Worm (Caenorhabditis elegans) whole organism, late embryonic: ENCODE results near the gene lin-29.

Source experiments
- C38D4.7 ChIP-seq: fragments of 200-800 bp; sonication (Bioruptor generic); optimal IDR thresholded peaks from 2 replicates; lab custom pipeline; 2018; ENCODE audit warnings: mild to moderate bottlenecking, missing genetic modification characterization, moderate library complexity, missing compliant biosample characterization
- F13H6.1 ChIP-seq: sonication (generic microtip); optimal IDR thresholded peaks from 2 replicates; lab custom pipeline; 2016; ENCODE audit warnings: missing genetic modification characterization, missing compliant biosample characterization
- K02D7.2 ChIP-seq: sonication (generic microtip); optimal IDR thresholded peaks from 2 replicates; lab custom pipeline; 2017; ENCODE audit warnings: mild to moderate bottlenecking, missing genetic modification characterization, missing compliant biosample characterization
- T23F11.4 ChIP-seq: fragments of 200-800 bp; sonication (Bioruptor generic); optimal IDR thresholded peaks from 2 replicates; lab custom pipeline; 2018; ENCODE audit warnings: mild to moderate bottlenecking, missing genetic modification characterization, missing compliant biosample characterization
- ama-1 ChIP-seq: fragments of 150-350 bp; optimal IDR thresholded peaks from 2 replicates; lab custom pipeline; 2014
- ceh-18 ChIP-seq: sonication (generic microtip); optimal IDR thresholded peaks from 2 replicates; lab custom pipeline; 2016; ENCODE audit warnings: missing genetic modification characterization, missing compliant biosample characterization
- ceh-24 ChIP-seq: sonication (generic microtip); optimal IDR thresholded peaks from 2 replicates; lab custom pipeline; 2016; ENCODE audit warnings: mild to moderate bottlenecking, missing genetic modification characterization, missing compliant biosample characterization
- ceh-31 ChIP-seq: sonication (generic microtip); optimal IDR thresholded peaks from 2 replicates; lab custom pipeline; 2016; ENCODE audit warnings: missing genetic modification characterization, missing compliant biosample characterization
- ceh-34 ChIP-seq: sonication (generic microtip); optimal IDR thresholded peaks from 2 replicates; lab custom pipeline; 2016; ENCODE audit warnings: mild to moderate bottlenecking, missing genetic modification characterization, missing compliant biosample characterization
- ceh-45 ChIP-seq: fragments of 200-800 bp; sonication (Bioruptor generic); IDR thresholded peaks from 2 replicates; pipeline ENCODE4 v1.3.6; 2022; ENCODE audit warnings: missing genetic modification reagents, missing genetic modification characterization, missing compliant biosample characterization
- ceh-48 ChIP-seq: sonication (generic microtip); optimal IDR thresholded peaks from 2 replicates; lab custom pipeline; 2016; ENCODE audit warnings: missing genetic modification characterization, inconsistent platforms, missing compliant biosample characterization
- ceh-6 ChIP-seq: fragments of 200-800 bp; sonication (Bioruptor generic); optimal IDR thresholded peaks from 2 replicates; lab custom pipeline; 2018; ENCODE audit warnings: mild to moderate bottlenecking, missing genetic modification characterization, missing compliant biosample characterization
- ceh-9 ChIP-seq: sonication (generic microtip); optimal IDR thresholded peaks from 2 replicates; lab custom pipeline; 2016; ENCODE audit warnings: mild to moderate bottlenecking, missing genetic modification characterization, inconsistent platforms, missing compliant biosample characterization
- dve-1 ChIP-seq: sonication (generic microtip); optimal IDR thresholded peaks from 2 replicates; lab custom pipeline; 2017; ENCODE audit warnings: antibody characterized with exemption, mild to moderate bottlenecking, missing genetic modification characterization, missing compliant biosample characterization
- elt-2 ChIP-seq: sonication (generic microtip); optimal IDR thresholded peaks from 2 replicates; lab custom pipeline; 2016; ENCODE audit warnings: missing genetic modification reagents, missing genetic modification characterization, missing compliant biosample characterization
- elt-4 ChIP-seq: sonication (generic microtip); optimal IDR thresholded peaks from 2 replicates; lab custom pipeline; 2016; ENCODE audit warnings: missing genetic modification characterization, missing compliant biosample characterization
- ets-4 ChIP-seq: sonication (generic microtip); optimal IDR thresholded peaks from 2 replicates; lab custom pipeline; 2016; ENCODE audit warnings: missing genetic modification characterization, missing compliant biosample characterization
- eyg-1 ChIP-seq: sonication (generic microtip); optimal IDR thresholded peaks from 2 replicates; lab custom pipeline; 2016; ENCODE audit warnings: missing genotype, missing genetic modification characterization, missing compliant biosample characterization
- fax-1 ChIP-seq: sonication (generic microtip); optimal IDR thresholded peaks from 2 replicates; lab custom pipeline; 2016; ENCODE audit warnings: missing genotype, missing genetic modification characterization, missing compliant biosample characterization
- gmeb-2 ChIP-seq: sonication (generic microtip); optimal IDR thresholded peaks from 2 replicates; lab custom pipeline; 2016; ENCODE audit warnings: missing genetic modification characterization, inconsistent platforms, missing compliant biosample characterization
- hlh-13 ChIP-seq: fragments of 200-800 bp; sonication (Bioruptor generic); optimal IDR thresholded peaks from 2 replicates; lab custom pipeline; 2018; ENCODE audit warnings: mild to moderate bottlenecking, missing genetic modification characterization, missing compliant biosample characterization
- hlh-15 ChIP-seq: sonication (generic microtip); optimal IDR thresholded peaks from 2 replicates; lab custom pipeline; 2016; ENCODE audit warnings: missing genetic modification characterization, missing compliant biosample characterization
- hlh-6 ChIP-seq: sonication (generic microtip); optimal IDR thresholded peaks from 2 replicates; lab custom pipeline; 2016; ENCODE audit warnings: missing genotype, missing genetic modification characterization, missing compliant biosample characterization
- hlh-8 ChIP-seq: sonication (generic microtip); optimal IDR thresholded peaks from 2 replicates; lab custom pipeline; 2016; ENCODE audit warnings: missing genotype, missing genetic modification characterization, missing compliant biosample characterization
- lim-6 ChIP-seq: sonication (generic microtip); optimal IDR thresholded peaks from 2 replicates; lab custom pipeline; 2016; ENCODE audit warnings: missing genetic modification characterization, missing compliant biosample characterization
- madf-2 ChIP-seq: sonication (generic microtip); optimal IDR thresholded peaks from 2 replicates; lab custom pipeline; 2017; ENCODE audit warnings: missing genetic modification characterization, missing compliant biosample characterization
- nfya-1 ChIP-seq: sonication (generic microtip); optimal IDR thresholded peaks from 2 replicates; lab custom pipeline; 2017; ENCODE audit warnings: missing genetic modification characterization, mild to moderate bottlenecking, missing compliant biosample characterization, antibody characterized with exemption, moderate library complexity
- nhr-11 ChIP-seq: fragments of 150-350 bp; optimal IDR thresholded peaks from 2 replicates; lab custom pipeline; 2014; ENCODE audit warnings: missing biosample characterization, missing genetic modification characterization
- nhr-232 ChIP-seq: sonication (generic microtip); optimal IDR thresholded peaks from 2 replicates; lab custom pipeline; 2016; ENCODE audit warnings: missing genetic modification characterization, missing compliant biosample characterization
- odd-2 ChIP-seq: sonication (generic microtip); optimal IDR thresholded peaks from 2 replicates; lab custom pipeline; 2017; ENCODE audit warnings: antibody characterized with exemption, mild to moderate bottlenecking, missing genetic modification characterization, missing compliant biosample characterization
- pag-3 ChIP-seq: sonication (generic microtip); optimal IDR thresholded peaks from 2 replicates; lab custom pipeline; 2016; ENCODE audit warnings: missing compliant biosample characterization, missing genetic modification characterization, borderline replicate concordance
- pat-9 ChIP-seq: fragments of 200-800 bp; sonication (Bioruptor generic); optimal IDR thresholded peaks from 2 replicates; lab custom pipeline; 2018; ENCODE audit warnings: mild to moderate bottlenecking, missing genetic modification characterization, moderate library complexity, missing compliant biosample characterization
- pqm-1 ChIP-seq: sonication (generic microtip); optimal IDR thresholded peaks from 2 replicates; lab custom pipeline; 2016; ENCODE audit warnings: missing genetic modification characterization, missing compliant biosample characterization
- pros-1 ChIP-seq: fragments of 150-350 bp; optimal IDR thresholded peaks from 2 replicates; lab custom pipeline; 2014; ENCODE audit warnings: missing biosample characterization, missing genetic modification reagents, missing genetic modification characterization
- ref-2 ChIP-seq: sonication (generic microtip); optimal IDR thresholded peaks from 2 replicates; lab custom pipeline; 2016; ENCODE audit warnings: missing genetic modification characterization, missing compliant biosample characterization
- rnt-1 ChIP-seq: sonication (generic microtip); optimal IDR thresholded peaks from 2 replicates; lab custom pipeline; 2016; ENCODE audit warnings: missing genetic modification characterization, missing compliant biosample characterization
- sox-4 ChIP-seq: sonication (generic microtip); optimal IDR thresholded peaks from 2 replicates; lab custom pipeline; 2017; ENCODE audit warnings: mild to moderate bottlenecking, missing genetic modification characterization, inconsistent platforms, missing compliant biosample characterization
- tbx-2 ChIP-seq: sonication (generic microtip); optimal IDR thresholded peaks from 2 replicates; lab custom pipeline; 2016; ENCODE audit warnings: missing genetic modification characterization, missing compliant biosample characterization
- tbx-7 ChIP-seq: sonication (generic microtip); optimal IDR thresholded peaks from 2 replicates; lab custom pipeline; 2016; ENCODE audit warnings: missing genotype, missing genetic modification characterization, missing compliant biosample characterization
- ttx-3 ChIP-seq: sonication (generic microtip); optimal IDR thresholded peaks from 2 replicates; lab custom pipeline; 2016; ENCODE audit warnings: missing genetic modification reagents, missing genetic modification characterization, missing compliant biosample characterization
- unc-3 ChIP-seq, 2 experiments: fragments of 200-800 bp in 1 of 2; sonication (Bioruptor generic) in 1 of 2; sonication (generic microtip) in 1 of 2; conservative IDR thresholded peaks in 1 of 2; optimal IDR thresholded peaks in 1 of 2; 2 replicates each; pipeline versions ENCODE4 v1.3.6 to Lab custom; 2016 to 2022; ENCODE audit warnings: missing compliant biosample characterization in 2 of 2, missing genetic modification characterization in 2 of 2, missing genetic modification reagents in 1 of 2
- unc-42 ChIP-seq: sonication (generic microtip); optimal IDR thresholded peaks from 2 replicates; lab custom pipeline; 2016; ENCODE audit warnings: missing genotype, missing genetic modification characterization, missing compliant biosample characterization
- unc-55 ChIP-seq: sonication (generic microtip); optimal IDR thresholded peaks from 2 replicates; lab custom pipeline; 2017; ENCODE audit warnings: missing biosample characterization, missing genetic modification reagents, missing genetic modification characterization
- zip-5 ChIP-seq: sonication (generic microtip); optimal IDR thresholded peaks from 2 replicates; lab custom pipeline; 2016; ENCODE audit warnings: missing genetic modification characterization, missing compliant biosample characterization
- ztf-16 ChIP-seq: sonication (generic microtip); optimal IDR thresholded peaks from 2 replicates; lab custom pipeline; 2017; ENCODE audit warnings: missing genetic modification characterization, missing compliant biosample characterization

lin-29 gene

DNA sequence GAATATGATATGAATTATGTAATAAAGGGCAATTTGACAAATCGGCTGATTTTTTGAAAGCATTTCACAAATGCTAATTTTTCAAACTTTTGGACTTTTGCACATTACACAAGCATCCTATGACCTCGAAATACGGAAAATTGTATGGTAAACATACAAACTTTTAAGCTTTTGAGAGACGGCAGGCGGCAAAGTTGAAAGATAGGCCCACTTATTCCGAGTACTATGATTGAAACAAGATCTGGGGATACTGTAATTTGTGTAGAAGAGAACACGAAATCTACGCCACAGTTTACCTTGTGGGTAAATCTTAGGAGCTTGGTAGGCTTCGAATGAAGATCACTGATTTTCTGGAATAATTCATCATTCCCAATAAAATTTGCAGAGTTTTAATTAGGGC, 51.5 kb downstream of the lin-29 start, which contains the start of gene ZK930.6:
TSS of gene ZK930.6 (plus strand) at position 301 of the 400 bp plus-strand sequence.
- no peak for TF ChIP-seq odd-2 (tag; lab: Kevin White, UChicago)
- no peak for TF ChIP-seq ceh-48 (tag; lab: Kevin White, UChicago)
- no peak for TF ChIP-seq lim-6 (tag; lab: Kevin White, UChicago)
- no peak for TF ChIP-seq ceh-18
- no peak for TF ChIP-seq nfya-1 (tag; lab: Kevin White, UChicago)
- no peak for TF ChIP-seq fax-1
- TF ChIP-seq pat-9 (tag; lab: Kevin White, UChicago): no peak
- TF ChIP-seq hlh-13: no peak
- TF ChIP-seq T23F11.4 (GFP tag; lab: Kevin White, UChicago): no peak
- TF ChIP-seq ttx-3 (tag; lab: Kevin White, UChicago): no peak
- TF ChIP-seq hlh-8 (tag; lab: Kevin White, UChicago): no peak
- TF ChIP-seq hlh-6 (tag; lab: Kevin White, UChicago): no peak
- no peak for TF ChIP-seq madf-2 (tag; lab: Kevin White, UChicago)
- TF ChIP-seq tbx-2 (tag; lab: Kevin White, UChicago): no peak
- TF ChIP-seq dve-1 (tag; lab: Kevin White, UChicago): no peak
- no peak for TF ChIP-seq tbx-7 (tag; lab: Kevin White, UChicago)

DNA sequence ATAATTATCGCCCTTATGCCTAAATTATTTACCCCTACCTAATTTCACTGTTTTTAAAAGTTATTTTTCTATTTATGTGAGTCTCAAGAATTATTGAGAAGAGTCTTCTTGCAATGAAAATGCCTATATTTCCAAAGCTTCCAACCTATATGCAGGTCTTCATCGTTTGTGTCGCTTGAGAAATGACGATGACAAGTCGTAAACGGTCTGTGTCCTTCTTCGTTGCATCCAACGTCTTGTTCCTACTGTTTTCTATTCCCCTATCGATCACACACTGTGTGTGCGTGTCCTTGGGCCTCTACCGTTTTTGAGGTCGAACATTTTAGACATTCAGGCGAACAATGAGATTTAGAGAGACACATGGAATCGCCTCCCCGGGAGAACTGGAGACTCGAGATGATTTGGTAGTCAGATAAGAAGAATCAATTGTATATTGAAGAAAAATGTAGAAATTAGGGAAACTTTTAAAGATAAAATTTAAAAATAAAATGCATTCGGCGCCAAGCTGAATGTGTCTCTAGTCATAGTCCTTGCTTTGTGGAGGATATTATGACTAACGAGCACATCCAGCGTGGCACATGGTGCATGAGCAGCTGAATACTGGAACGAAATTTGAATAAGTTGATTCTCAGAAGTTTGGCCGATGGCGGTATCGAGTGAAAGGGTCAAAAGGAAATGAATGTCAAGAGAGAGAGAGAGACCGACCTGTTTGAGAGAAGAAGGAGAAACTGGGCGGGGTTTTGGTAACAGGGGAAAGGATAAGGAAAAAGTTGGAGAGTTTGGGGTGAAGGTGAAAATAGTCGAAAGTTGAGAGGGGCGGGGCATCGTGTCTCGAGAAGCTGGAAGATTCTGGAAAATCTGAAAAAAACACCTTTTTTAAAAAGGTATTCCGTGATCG, 54.4 kb downstream of the lin-29 start:
- TF ChIP-seq sox-4 (tag; lab: Kevin White, UChicago) (no peak), elt-2 (tag; lab: Kevin White, UChicago) (peak; percentile 0)

DNA sequence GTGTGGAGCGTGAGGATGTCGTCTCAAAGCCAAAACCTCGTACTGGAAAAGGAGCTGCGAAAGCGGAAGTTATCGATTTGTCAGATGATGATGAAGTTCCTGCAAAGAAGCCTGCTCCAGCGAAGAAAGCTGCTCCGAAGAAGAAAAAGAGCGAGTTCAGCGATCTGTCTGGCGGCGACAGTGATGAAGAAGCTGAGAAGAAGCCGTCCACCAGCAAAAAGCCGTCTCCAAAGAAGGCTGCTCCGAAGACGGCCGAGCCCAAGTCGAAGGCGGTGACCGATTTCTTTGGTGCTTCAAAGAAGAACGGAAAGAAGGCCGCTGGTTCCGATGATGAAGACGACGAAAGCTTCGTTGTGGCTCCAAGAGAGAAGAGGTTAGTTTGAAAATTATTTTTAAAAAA, 55.4 kb downstream of the lin-29 start:
- TF ChIP-seq unc-3 (GFP tag; conservative IDR thresholded peaks at IDR 0.05; lab: Robert Waterston, UW) (no peak), unc-3 (tag; optimal IDR thresholded peaks at IDR 0.05; lab: Kevin White, UChicago) (no peak), nhr-11 (tag; lab: Kevin White, UChicago) (no peak), elt-4 (no peak), ceh-45 (no peak), rnt-1 (tag; lab: Kevin White, UChicago) (no peak), T23F11.4 (GFP tag; lab: Kevin White, UChicago) (no peak), zip-5 (tag; lab: Kevin White, UChicago) (no peak), pag-3 (tag; lab: Kevin White, UChicago) (no peak), ets-4 (no peak), tbx-7 (tag; lab: Kevin White, UChicago) (no peak), hlh-15 (tag; lab: Kevin White, UChicago) (no peak)

DNA sequence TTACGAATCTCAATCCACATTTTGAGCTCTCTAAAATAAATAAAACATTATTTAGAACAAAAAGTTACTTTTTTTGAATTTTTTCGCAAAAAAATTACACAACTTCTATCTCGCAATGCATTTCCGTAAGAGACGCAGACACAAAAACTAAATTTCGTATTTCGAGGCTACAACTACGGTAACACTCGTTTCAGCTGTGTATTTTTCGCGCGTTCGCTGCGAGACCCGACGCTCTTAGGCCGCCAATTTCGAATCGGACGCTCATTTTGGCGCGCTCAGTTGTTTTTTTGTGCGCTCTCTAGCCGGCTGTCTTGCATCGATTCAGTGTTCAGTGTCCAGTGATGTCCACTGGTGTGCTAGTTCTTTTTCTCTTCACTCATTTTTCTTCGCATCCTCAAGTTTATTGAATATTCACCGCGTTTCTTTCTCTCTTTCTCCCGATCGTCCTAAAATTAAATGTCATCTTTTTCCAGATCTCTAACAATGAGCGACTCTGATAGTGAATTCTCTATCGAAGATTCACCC, 60.4 kb downstream of the lin-29 start, which contains the start of the genes npp-3 and top-2:
TSS of gene npp-3 (minus strand) at position 115 of the 525 bp plus-strand sequence.
TSS of gene top-2 (plus strand) at position 475 of the 525 bp plus-strand sequence.
- TF ChIP-seq eyg-1 (tag; lab: Kevin White, UChicago) (no peak), unc-55 (GFP tag; lab: Kevin White, UChicago) (peak; percentile 74), tbx-2 (tag; lab: Kevin White, UChicago) (peak; percentile 59), nhr-232 (tag; lab: Kevin White, UChicago) (no peak), ref-2 (tag; lab: Kevin White, UChicago) (peak; percentile 62), unc-42 (tag; lab: Kevin White, UChicago) (peak; percentile 76), ceh-45 (no peak), nfya-1 (tag; lab: Kevin White, UChicago) (peak; percentile 96), ceh-31 (peak; percentile 74), ztf-16 (no peak), F13H6.1 (tag; lab: Kevin White, UChicago) (no peak), pros-1 (tag; lab: Kevin White, UChicago) (peak; percentile 45), dve-1 (tag; lab: Kevin White, UChicago) (peak; percentile 55), ceh-6 (GFP tag; lab: Kevin White, UChicago) (no peak), ceh-24 (tag; lab: Kevin White, UChicago) (no peak), C38D4.7 (no peak), pqm-1 (tag; lab: Kevin White, UChicago) (no peak), gmeb-2 (no peak), ceh-18 (peak; percentile 80), ama-1 (lab: Kevin White, UChicago) (no peak), K02D7.2 (tag; lab: Kevin White, UChicago) (no peak), ceh-9 (no peak), ceh-34 (peak; percentile 58)
